Worm (Caenorhabditis elegans) whole organism, late embryonic: ENCODE results near the gene ZK632.9.

Source experiments
- C38D4.7 ChIP-seq: fragments of 200-800 bp; sonication (Bioruptor generic); optimal IDR thresholded peaks from 2 replicates; lab custom pipeline; 2018; ENCODE audit warnings: mild to moderate bottlenecking, missing genetic modification characterization, moderate library complexity, missing compliant biosample characterization
- F13H6.1 ChIP-seq: sonication (generic microtip); optimal IDR thresholded peaks from 2 replicates; lab custom pipeline; 2016; ENCODE audit warnings: missing genetic modification characterization, missing compliant biosample characterization
- K09A11.1 ChIP-seq: sonication (generic microtip); optimal IDR thresholded peaks from 2 replicates; lab custom pipeline; 2017; ENCODE audit warnings: antibody characterized with exemption, mild to moderate bottlenecking, missing genetic modification characterization, missing compliant biosample characterization; ENCODE audit not compliant: insufficient read depth
- Y22D7AL.16 ChIP-seq: sonication (generic microtip); optimal IDR thresholded peaks from 2 replicates; lab custom pipeline; 2016; ENCODE audit warnings: missing genetic modification characterization, missing compliant biosample characterization
- ahr-1 ChIP-seq: sonication (generic microtip); optimal IDR thresholded peaks from 2 replicates; lab custom pipeline; 2016; ENCODE audit warnings: missing genetic modification characterization, missing compliant biosample characterization
- ceh-14 ChIP-seq: sonication (generic microtip); optimal IDR thresholded peaks from 2 replicates; lab custom pipeline; 2016; ENCODE audit warnings: missing genotype, missing genetic modification characterization, missing compliant biosample characterization
- ceh-18 ChIP-seq: sonication (generic microtip); optimal IDR thresholded peaks from 2 replicates; lab custom pipeline; 2016; ENCODE audit warnings: missing genetic modification characterization, missing compliant biosample characterization
- ceh-19 ChIP-seq: fragments of 200-800 bp; sonication (Bioruptor generic); optimal IDR thresholded peaks from 2 replicates; lab custom pipeline; 2018; ENCODE audit warnings: mild to moderate bottlenecking, missing genetic modification characterization, missing compliant biosample characterization
- ceh-2 ChIP-seq: sonication (generic microtip); optimal IDR thresholded peaks from 2 replicates; lab custom pipeline; 2016; ENCODE audit warnings: missing genotype, missing genetic modification characterization, missing compliant biosample characterization
- ceh-31 ChIP-seq: sonication (generic microtip); optimal IDR thresholded peaks from 2 replicates; lab custom pipeline; 2016; ENCODE audit warnings: missing genetic modification characterization, missing compliant biosample characterization
- ceh-34 ChIP-seq: sonication (generic microtip); optimal IDR thresholded peaks from 2 replicates; lab custom pipeline; 2016; ENCODE audit warnings: mild to moderate bottlenecking, missing genetic modification characterization, missing compliant biosample characterization
- ceh-45 ChIP-seq: fragments of 200-800 bp; sonication (Bioruptor generic); IDR thresholded peaks from 2 replicates; pipeline ENCODE4 v1.3.6; 2022; ENCODE audit warnings: missing genetic modification reagents, missing genetic modification characterization, missing compliant biosample characterization
- ceh-48 ChIP-seq: sonication (generic microtip); optimal IDR thresholded peaks from 2 replicates; lab custom pipeline; 2016; ENCODE audit warnings: missing genetic modification characterization, inconsistent platforms, missing compliant biosample characterization
- ceh-9 ChIP-seq: sonication (generic microtip); optimal IDR thresholded peaks from 2 replicates; lab custom pipeline; 2016; ENCODE audit warnings: mild to moderate bottlenecking, missing genetic modification characterization, inconsistent platforms, missing compliant biosample characterization
- che-1 ChIP-seq: sonication (generic microtip); optimal IDR thresholded peaks from 2 replicates; lab custom pipeline; 2016; ENCODE audit warnings: mild to moderate bottlenecking, missing genetic modification characterization, missing compliant biosample characterization
- elt-2 ChIP-seq: sonication (generic microtip); optimal IDR thresholded peaks from 2 replicates; lab custom pipeline; 2016; ENCODE audit warnings: missing genetic modification reagents, missing genetic modification characterization, missing compliant biosample characterization
- elt-4 ChIP-seq: sonication (generic microtip); optimal IDR thresholded peaks from 2 replicates; lab custom pipeline; 2016; ENCODE audit warnings: missing genetic modification characterization, missing compliant biosample characterization
- fkh-10 ChIP-seq: fragments of 150-350 bp; optimal IDR thresholded peaks from 2 replicates; lab custom pipeline; 2014; ENCODE audit warnings: missing biosample characterization, missing genetic modification reagents, missing genetic modification characterization
- fkh-6 ChIP-seq: sonication (generic microtip); optimal IDR thresholded peaks from 2 replicates; lab custom pipeline; 2016; ENCODE audit warnings: missing genetic modification characterization, missing compliant biosample characterization
- hlh-30 ChIP-seq: sonication (generic microtip); optimal IDR thresholded peaks from 2 replicates; lab custom pipeline; 2017; ENCODE audit warnings: antibody characterized with exemption, missing genetic modification characterization, missing compliant biosample characterization; ENCODE audit not compliant: insufficient read depth
- lim-6 ChIP-seq: sonication (generic microtip); optimal IDR thresholded peaks from 2 replicates; lab custom pipeline; 2016; ENCODE audit warnings: missing genetic modification characterization, missing compliant biosample characterization
- lin-11 ChIP-seq: fragments of 200-800 bp; sonication (Bioruptor generic); optimal IDR thresholded peaks from 2 replicates; lab custom pipeline; 2018; ENCODE audit warnings: mild to moderate bottlenecking, missing genetic modification characterization, missing compliant biosample characterization
- madf-2 ChIP-seq: sonication (generic microtip); optimal IDR thresholded peaks from 2 replicates; lab custom pipeline; 2017; ENCODE audit warnings: missing genetic modification characterization, missing compliant biosample characterization
- nfya-1 ChIP-seq: sonication (generic microtip); optimal IDR thresholded peaks from 2 replicates; lab custom pipeline; 2017; ENCODE audit warnings: missing genetic modification characterization, mild to moderate bottlenecking, missing compliant biosample characterization, antibody characterized with exemption, moderate library complexity
- pag-3 ChIP-seq: sonication (generic microtip); optimal IDR thresholded peaks from 2 replicates; lab custom pipeline; 2016; ENCODE audit warnings: missing compliant biosample characterization, missing genetic modification characterization, borderline replicate concordance
- pax-1 ChIP-seq: fragments of 150-350 bp; optimal IDR thresholded peaks from 2 replicates; lab custom pipeline; 2014; ENCODE audit warnings: missing biosample characterization, missing genetic modification characterization
- pha-4 ChIP-seq: fragments of 150-350 bp; optimal IDR thresholded peaks from 2 replicates; lab custom pipeline; 2018; ENCODE audit warnings: missing biosample characterization, missing genetic modification reagents, missing genetic modification characterization
- pqm-1 ChIP-seq: sonication (generic microtip); optimal IDR thresholded peaks from 2 replicates; lab custom pipeline; 2016; ENCODE audit warnings: missing genetic modification characterization, missing compliant biosample characterization
- pros-1 ChIP-seq: fragments of 150-350 bp; optimal IDR thresholded peaks from 2 replicates; lab custom pipeline; 2014; ENCODE audit warnings: missing biosample characterization, missing genetic modification reagents, missing genetic modification characterization
- rnt-1 ChIP-seq: sonication (generic microtip); optimal IDR thresholded peaks from 2 replicates; lab custom pipeline; 2016; ENCODE audit warnings: missing genetic modification characterization, missing compliant biosample characterization
- sox-2 ChIP-seq: fragments of 200-800 bp; sonication (Bioruptor generic); IDR thresholded peaks from 2 replicates; pipeline ENCODE4 v1.3.6; 2022; ENCODE audit warnings: missing genetic modification reagents, missing genetic modification characterization, missing compliant biosample characterization
- sox-4 ChIP-seq: sonication (generic microtip); optimal IDR thresholded peaks from 2 replicates; lab custom pipeline; 2017; ENCODE audit warnings: mild to moderate bottlenecking, missing genetic modification characterization, inconsistent platforms, missing compliant biosample characterization
- ttx-3 ChIP-seq: sonication (generic microtip); optimal IDR thresholded peaks from 2 replicates; lab custom pipeline; 2016; ENCODE audit warnings: missing genetic modification reagents, missing genetic modification characterization, missing compliant biosample characterization
- unc-3 ChIP-seq, 2 experiments: fragments of 200-800 bp in 1 of 2; sonication (Bioruptor generic) in 1 of 2; sonication (generic microtip) in 1 of 2; conservative IDR thresholded peaks in 1 of 2; optimal IDR thresholded peaks in 1 of 2; 2 replicates each; pipeline versions ENCODE4 v1.3.6 to Lab custom; 2016 to 2022; ENCODE audit warnings: missing compliant biosample characterization in 2 of 2, missing genetic modification characterization in 2 of 2, missing genetic modification reagents in 1 of 2
- unc-86 ChIP-seq: sonication (generic microtip); optimal IDR thresholded peaks from 2 replicates; lab custom pipeline; 2016; ENCODE audit warnings: missing genetic modification characterization, missing compliant biosample characterization

The ZK632.9 gene

ce11 chrIII:9807560-9808046 lies 17.6 kb downstream of the ZK632.9 start:
- no peak for TF ChIP-seq nfya-1 (tag; lab: Kevin White, UChicago)
- no peak for TF ChIP-seq sox-4
- peak; percentile 17 for TF ChIP-seq hlh-30 (tag; lab: Kevin White, UChicago)
- no peak for TF ChIP-seq ceh-31 (tag; lab: Kevin White, UChicago)
- no peak for TF ChIP-seq sox-2
- no peak for TF ChIP-seq K09A11.1
- no peak for TF ChIP-seq unc-3 (GFP tag; conservative IDR thresholded peaks at IDR 0.05; lab: Robert Waterston, UW)
- TF ChIP-seq unc-3 (tag; optimal IDR thresholded peaks at IDR 0.05; lab: Kevin White, UChicago), result no peak

- TF ChIP-seq pax-1 (tag; lab: Kevin White, UChicago) (no peak), ceh-18 (tag; lab: Kevin White, UChicago) (no peak), ttx-3 (tag; lab: Kevin White, UChicago) (no peak), madf-2 (tag; lab: Kevin White, UChicago) (no peak), C38D4.7 (no peak), pros-1 (tag; lab: Kevin White, UChicago) (no peak), ceh-2 (tag; lab: Kevin White, UChicago) (no peak), fkh-10 (GFP tag; lab: Kevin White, UChicago) (no peak), hlh-30 (tag; lab: Kevin White, UChicago) (no peak), lim-6 (no peak), pha-4 (no peak)
Measured at ce11 chrIII:9806968-9807559, 18.2 kb downstream of the ZK632.9 start, which contains the start of gene ZK632.4. Gene ZK632.4, minus strand, starts transcription at chrIII:9807454.

ce11 chrIII:9804997-9805610 lies 20.1 kb downstream of the ZK632.9 start, which contains the start of gene riok-3:
Gene riok-3, minus strand, starts transcription at chrIII:9805011.
- no peak for TF ChIP-seq Y22D7AL.16 (tag; lab: Kevin White, UChicago)
- TF ChIP-seq ceh-48 (tag; lab: Kevin White, UChicago), result peak; percentile 13

DNA sequence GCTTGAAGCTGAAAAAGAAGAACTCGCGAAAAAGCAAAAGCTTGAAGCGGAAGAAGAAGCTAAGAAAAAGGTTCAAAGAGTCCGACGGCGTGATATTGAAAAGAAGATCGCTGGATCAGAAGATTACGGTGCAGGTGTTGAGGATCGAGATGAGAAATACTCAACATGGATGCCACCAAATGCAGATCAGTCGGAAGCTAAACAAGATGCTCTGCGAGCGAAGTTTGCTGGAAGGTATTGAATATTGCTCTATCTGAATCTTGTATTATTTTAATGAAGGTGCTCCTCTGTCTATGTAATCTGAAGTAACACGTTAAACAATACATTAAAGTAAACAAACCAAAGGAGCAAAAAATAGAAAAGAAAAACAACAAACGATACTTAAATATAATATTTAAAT lies 23.2 kb downstream of the ZK632.9 start:
- no peak for TF ChIP-seq che-1 (tag; lab: Kevin White, UChicago)
- no peak for TF ChIP-seq rnt-1
- no peak for TF ChIP-seq elt-2 (tag; lab: Kevin White, UChicago)
- TF ChIP-seq ceh-19 (GFP tag; lab: Kevin White, UChicago), result no peak
- TF ChIP-seq ahr-1 (tag; lab: Kevin White, UChicago), result no peak
- no peak for TF ChIP-seq F13H6.1 (tag; lab: Kevin White, UChicago)

DNA sequence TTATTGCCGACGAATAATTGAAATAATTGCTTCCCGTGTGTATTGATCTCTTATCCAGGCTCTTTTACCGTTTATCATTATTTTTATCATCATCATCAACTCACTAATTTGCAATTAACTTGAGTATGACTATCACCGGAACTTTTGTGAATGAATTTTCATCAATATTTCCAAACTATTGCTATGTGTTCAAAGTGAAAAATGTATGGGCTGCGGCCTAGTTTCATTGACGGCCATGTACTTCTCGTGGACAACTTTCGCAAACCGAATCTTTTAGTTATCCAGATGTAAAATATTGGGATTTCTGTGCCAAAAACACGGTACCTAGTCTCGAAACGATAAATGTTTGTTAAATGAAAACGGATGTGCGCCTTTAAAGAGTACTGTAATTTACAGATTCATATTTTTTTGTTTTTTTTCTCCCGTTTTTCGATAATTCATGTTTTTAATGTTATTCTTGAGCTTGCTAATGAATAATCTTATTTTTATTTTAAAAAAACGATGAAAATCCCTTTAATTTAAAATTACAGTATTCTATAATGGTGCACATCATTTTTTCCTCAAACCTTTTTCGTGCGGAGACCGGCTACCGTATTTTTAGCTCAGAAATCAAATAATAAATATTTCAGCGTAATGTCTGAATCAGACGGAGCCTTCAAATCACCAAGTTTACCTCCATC lies 26.6 kb downstream of the ZK632.9 start, which contains the start of gene ZK632.2:
TSS of gene ZK632.2 (plus strand) at position 630 of the 680 bp plus-strand sequence.
- no peak for TF ChIP-seq ceh-45 (GFP tag; lab: Robert Waterston, UW)
- no peak for TF ChIP-seq ceh-14 (tag; lab: Kevin White, UChicago)
- TF ChIP-seq fkh-10 (GFP tag; lab: Kevin White, UChicago), result no peak
- no peak for TF ChIP-seq pqm-1 (tag; lab: Kevin White, UChicago)
- no peak for TF ChIP-seq lin-11 (tag; lab: Kevin White, UChicago)
- no peak for TF ChIP-seq ceh-9 (tag; lab: Kevin White, UChicago)
- TF ChIP-seq ceh-34, result no peak
- no peak for TF ChIP-seq rnt-1
- no peak for TF ChIP-seq elt-4 (tag; lab: Kevin White, UChicago)
- TF ChIP-seq ahr-1 (tag; lab: Kevin White, UChicago), result no peak
- no peak for TF ChIP-seq fkh-6 (tag; lab: Kevin White, UChicago)
- no peak for TF ChIP-seq ttx-3 (tag; lab: Kevin White, UChicago)
- no peak for TF ChIP-seq pag-3
- no peak for TF ChIP-seq sox-2
- no peak for TF ChIP-seq unc-86 (tag; lab: Kevin White, UChicago)
